Fruit fly (Drosophila melanogaster) whole organism, embryonic: ENCODE results near the gene Ppcs.

ENCODE experiments used
- Adf1 ChIP-seq: fragments of 200-800 bp; sonication (Bioruptor generic); IDR thresholded peaks from 2 replicates; pipeline ENCODE4 v1.3.6; 2022; ENCODE audit warnings: missing biosample characterization, missing genetic modification characterization
- Asciz ChIP-seq: fragments of 200-800 bp; sonication (Bioruptor generic); optimal IDR thresholded peaks from 2 replicates; lab custom pipeline; 2017; ENCODE audit warnings: missing biosample characterization, mild to moderate bottlenecking, missing genetic modification characterization, missing genetic modification reagents
- BEAF-32 ChIP-seq: fragments of 200-800 bp; sonication (Bioruptor generic); optimal IDR thresholded peaks from 3 replicates; lab custom pipeline; 2017; ENCODE audit warnings: missing biosample characterization, missing genetic modification characterization, mild to moderate bottlenecking, moderate library complexity, missing genetic modification reagents
- Bgb ChIP-seq: fragments of 200-800 bp; sonication (Bioruptor generic); IDR thresholded peaks from 2 replicates; pipeline ENCODE4 v1.3.6; 2022; ENCODE audit warnings: missing biosample characterization, missing genetic modification characterization; ENCODE audit not compliant: partially characterized antibody
- BtbVII ChIP-seq: fragments of 200-800 bp; sonication (Bioruptor generic); optimal IDR thresholded peaks from 3 replicates; lab custom pipeline; 2017; ENCODE audit warnings: missing biosample characterization, mild to moderate bottlenecking, missing genetic modification characterization
- C15 ChIP-seq: fragments of 200-800 bp; sonication (Bioruptor generic); IDR thresholded peaks from 3 replicates; pipeline ENCODE4 v1.3.6; 2022; ENCODE audit warnings: missing biosample characterization, missing genetic modification characterization
- CG12769 ChIP-seq: fragments of 200-800 bp; sonication (Bioruptor generic); optimal IDR thresholded peaks from 2 replicates; lab custom pipeline; 2019; ENCODE audit warnings: missing biosample characterization, mild to moderate bottlenecking, missing genetic modification characterization, moderate library complexity
- CG13296 ChIP-seq: fragments of 200-800 bp; sonication (Bioruptor generic); optimal IDR thresholded peaks from 3 replicates; lab custom pipeline; 2018; ENCODE audit warnings: missing biosample characterization, mild to moderate bottlenecking, missing genetic modification characterization
- CG13775 ChIP-seq: fragments of 200-800 bp; sonication (Bioruptor generic); optimal IDR thresholded peaks from 3 replicates; lab custom pipeline; 2017; ENCODE audit warnings: missing biosample characterization, mild to moderate bottlenecking, missing genetic modification characterization
- CG14014 ChIP-seq: fragments of 200-800 bp; sonication (Bioruptor generic); IDR thresholded peaks from 2 replicates; pipeline ENCODE4 v1.3.6; 2022; ENCODE audit warnings: missing biosample characterization, missing genetic modification characterization
- CG15269 ChIP-seq: fragments of 200-800 bp; sonication (Bioruptor generic); optimal IDR thresholded peaks from 2 replicates; lab custom pipeline; 2018; ENCODE audit warnings: missing biosample characterization, mild to moderate bottlenecking, missing genetic modification characterization, moderate library complexity
- CG17568 ChIP-seq: fragments of 200-800 bp; sonication (Bioruptor generic); optimal IDR thresholded peaks from 2 replicates; lab custom pipeline; 2018; ENCODE audit warnings: missing biosample characterization, mild to moderate bottlenecking, missing genetic modification characterization, moderate library complexity
- CG17802 ChIP-seq: fragments of 200-800 bp; sonication (Bioruptor generic); optimal IDR thresholded peaks from 2 replicates; lab custom pipeline; 2018; ENCODE audit warnings: missing biosample characterization, mild to moderate bottlenecking, missing genetic modification characterization, moderate library complexity
- CG1832 ChIP-seq: fragments of 200-800 bp; sonication (Bioruptor generic); optimal IDR thresholded peaks from 2 replicates; lab custom pipeline; 2017; ENCODE audit warnings: missing biosample characterization, mild to moderate bottlenecking, missing genetic modification characterization, inconsistent platforms
- CG18476 ChIP-seq: fragments of 200-800 bp; sonication (Bioruptor generic); optimal IDR thresholded peaks from 2 replicates; lab custom pipeline; 2016; ENCODE audit warnings: missing biosample characterization, mild to moderate bottlenecking, missing genetic modification characterization
- CG2712 ChIP-seq: fragments of 200-800 bp; optimal IDR thresholded peaks from 3 replicates; lab custom pipeline; 2019; ENCODE audit warnings: missing biosample characterization, mild to moderate bottlenecking, missing genetic modification characterization, moderate library complexity
- CG34376 ChIP-seq: fragments of 200-800 bp; sonication (Bioruptor generic); optimal IDR thresholded peaks from 2 replicates; lab custom pipeline; 2018; ENCODE audit warnings: missing biosample characterization, mild to moderate bottlenecking, missing genetic modification characterization
- CG5180 ChIP-seq: fragments of 200-800 bp; sonication (Bioruptor generic); optimal IDR thresholded peaks from 3 replicates; lab custom pipeline; 2017; ENCODE audit warnings: missing biosample characterization, missing genetic modification characterization, mild to moderate bottlenecking, moderate library complexity, missing genetic modification reagents
- CG6254 ChIP-seq: fragments of 200-800 bp; sonication (Bioruptor generic); optimal IDR thresholded peaks from 3 replicates; lab custom pipeline; 2017; ENCODE audit warnings: mild to moderate bottlenecking, missing biosample characterization, missing genetic modification reagents, missing genetic modification characterization
- CG6854 ChIP-seq: fragments of 200-800 bp; sonication (Bioruptor generic); optimal IDR thresholded peaks from 3 replicates; lab custom pipeline; 2017; ENCODE audit warnings: missing biosample characterization, mild to moderate bottlenecking, missing genetic modification characterization
- CG7987 ChIP-seq: fragments of 200-800 bp; sonication (Bioruptor generic); optimal IDR thresholded peaks from 2 replicates; lab custom pipeline; 2018; ENCODE audit warnings: missing biosample characterization, mild to moderate bottlenecking, missing genetic modification characterization, moderate library complexity
- CG8924 ChIP-seq: fragments of 200-800 bp; optimal IDR thresholded peaks from 3 replicates; lab custom pipeline; 2019; ENCODE audit warnings: missing biosample characterization, mild to moderate bottlenecking, missing genetic modification characterization, moderate library complexity
- Dbx ChIP-seq: fragments of 200-800 bp; sonication (Bioruptor generic); IDR thresholded peaks from 3 replicates; pipeline ENCODE4 v1.3.6; 2022; ENCODE audit warnings: missing biosample characterization, missing genetic modification characterization
- Dll ChIP-seq: fragments of 200-800 bp; sonication (Bioruptor generic); IDR thresholded peaks from 4 replicates; pipeline ENCODE4 v1.3.6; 2022; ENCODE audit warnings: missing biosample characterization, missing genetic modification characterization; ENCODE audit not compliant: partially characterized antibody
- E2f2 ChIP-seq: fragments of 200-800 bp; sonication (Bioruptor generic); IDR thresholded peaks from 2 replicates; pipeline ENCODE4 v1.3.6; 2022; ENCODE audit warnings: missing biosample characterization, missing genetic modification characterization
- Hmr ChIP-seq: fragments of 200-800 bp; sonication (Bioruptor generic); optimal IDR thresholded peaks from 3 replicates; lab custom pipeline; 2017; ENCODE audit warnings: mild to moderate bottlenecking, missing biosample characterization, missing genetic modification reagents, missing genetic modification characterization
- Nf-YB ChIP-seq: fragments of 200-800 bp; sonication (Bioruptor generic); optimal IDR thresholded peaks from 3 replicates; lab custom pipeline; 2019; ENCODE audit warnings: missing biosample characterization, mild to moderate bottlenecking, missing genetic modification characterization, moderate library complexity
- YL-1 ChIP-seq: fragments of 200-800 bp; sonication (Bioruptor generic); optimal IDR thresholded peaks from 3 replicates; lab custom pipeline; 2017; ENCODE audit warnings: missing biosample characterization, mild to moderate bottlenecking, missing genetic modification characterization
- ci ChIP-seq: fragments of 200-800 bp; sonication (Bioruptor generic); IDR thresholded peaks from 3 replicates; pipeline ENCODE4 v1.3.6; 2022; ENCODE audit warnings: missing biosample characterization, missing genetic modification characterization
- gsb-n ChIP-seq: fragments of 200-800 bp; sonication (Bioruptor generic); optimal IDR thresholded peaks from 3 replicates; lab custom pipeline; 2018; ENCODE audit warnings: missing biosample characterization, mild to moderate bottlenecking, missing genetic modification characterization
- ham ChIP-seq: fragments of 200-800 bp; sonication (Bioruptor generic); IDR thresholded peaks from 2 replicates; pipeline ENCODE4 v1.3.6; 2022; ENCODE audit warnings: missing biosample characterization, missing genetic modification characterization
- hbn ChIP-seq: fragments of 200-800 bp; sonication (Bioruptor generic); IDR thresholded peaks from 2 replicates; pipeline ENCODE4 v1.3.6; 2022; ENCODE audit warnings: missing biosample characterization, missing genetic modification characterization; ENCODE audit not compliant: partially characterized antibody
- lov ChIP-seq, 2 experiments: fragments of 200-800 bp in 1 of 2; fragments of >200 bp in 1 of 2; sonication (Bioruptor generic) in 1 of 2; IDR thresholded peaks in 1 of 2; optimal IDR thresholded peaks in 1 of 2; 2 replicates in 1 of 2; 3 replicates in 1 of 2; pipeline versions ENCODE4 v1.3.6 to Lab custom; 2017 to 2022; ENCODE audit warnings: missing biosample characterization in 1 of 2, missing genetic modification characterization in 1 of 2
- mirr ChIP-seq: fragments of 200-800 bp; sonication (Bioruptor generic); optimal IDR thresholded peaks from 3 replicates; lab custom pipeline; 2018; ENCODE audit warnings: missing biosample characterization, mild to moderate bottlenecking, missing genetic modification characterization
- nom ChIP-seq: fragments of 200-800 bp; sonication (Bioruptor generic); optimal IDR thresholded peaks from 2 replicates; lab custom pipeline; 2017; ENCODE audit warnings: missing biosample characterization, missing genetic modification characterization, mild to moderate bottlenecking, moderate library complexity, missing genetic modification reagents
- onecut ChIP-seq: fragments of 200-800 bp; sonication (Bioruptor generic); IDR thresholded peaks from 2 replicates; pipeline ENCODE4 v1.3.6; 2022; ENCODE audit warnings: missing biosample characterization, missing genetic modification characterization
- pfk ChIP-seq: fragments of 200-800 bp; sonication (Bioruptor generic); optimal IDR thresholded peaks from 2 replicates; lab custom pipeline; 2018; ENCODE audit warnings: missing biosample characterization, mild to moderate bottlenecking, missing genetic modification characterization, moderate library complexity
- pros ChIP-seq: fragments of 200-800 bp; sonication (Bioruptor generic); optimal IDR thresholded peaks from 3 replicates; lab custom pipeline; 2019; ENCODE audit warnings: missing biosample characterization, mild to moderate bottlenecking, missing genetic modification characterization, moderate library complexity
- run ChIP-seq: fragments of 200-800 bp; sonication (Bioruptor generic); optimal IDR thresholded peaks from 3 replicates; lab custom pipeline; 2018; ENCODE audit warnings: missing biosample characterization, mild to moderate bottlenecking, missing genetic modification characterization
- sens ChIP-seq: fragments of 200-800 bp; sonication (Bioruptor generic); peaks from one replicate; lab custom pipeline; 2016; ENCODE audit warnings: missing biosample characterization, missing genetic modification characterization
- slbo ChIP-seq: fragments of 200-800 bp; sonication (Bioruptor generic); IDR thresholded peaks from 2 replicates; pipeline ENCODE4 v1.3.6; 2022; ENCODE audit warnings: missing biosample characterization, missing genetic modification characterization
- sob ChIP-seq: fragments of 200-800 bp; sonication (Bioruptor generic); IDR thresholded peaks from 2 replicates; pipeline ENCODE4 v1.3.6; 2022; ENCODE audit warnings: missing biosample characterization, missing genetic modification characterization
- sqz ChIP-seq: fragments of 200-800 bp; sonication (Bioruptor generic); optimal IDR thresholded peaks from 3 replicates; lab custom pipeline; 2018; ENCODE audit warnings: missing biosample characterization, mild to moderate bottlenecking, missing genetic modification characterization
- tap ChIP-seq: fragments of 200-800 bp; optimal IDR thresholded peaks from 3 replicates; lab custom pipeline; 2019; ENCODE audit warnings: missing biosample characterization, mild to moderate bottlenecking, missing genetic modification characterization, moderate library complexity
- vvl ChIP-seq: fragments of 200-800 bp; sonication (Bioruptor generic); IDR thresholded peaks from 2 replicates; pipeline ENCODE4 v1.3.6; 2022; ENCODE audit warnings: missing biosample characterization, missing genetic modification characterization
- wek ChIP-seq: fragments of 200-800 bp; sonication (Bioruptor generic); optimal IDR thresholded peaks from 3 replicates; lab custom pipeline; 2018; ENCODE audit warnings: missing biosample characterization, mild to moderate bottlenecking, missing genetic modification characterization, moderate library complexity

Ppcs gene

dm6 chr3R:19163972-19164819 lies 16.5 kb upstream of the Ppcs start, which contains the start of gene sqz (continued):
- TF ChIP-seq wek (peak; percentile 2), Adf1 (GFP tag; lab: Robert Waterston, UW) (peak; percentile 47; the same call in 1 of the 2 replicates), CG1832 (GFP tag; lab: Kevin White, UChicago) (peak; percentile 27), sens (peak; percentile 88), CG6854 (GFP tag; lab: Kevin White, UChicago) (peak; percentile 61), CG5180 (GFP tag; lab: Kevin White, UChicago) (peak; percentile 81), vvl (GFP tag; lab: Robert Waterston, UW) (peak; percentile 45), hbn (GFP tag; lab: Robert Waterston, UW) (peak; percentile 45; the same call in 1 of the 2 replicates), pfk (GFP tag; lab: Kevin White, UChicago) (no peak), Dll (GFP tag; lab: Robert Waterston, UW) (peak; percentile 68), slbo (GFP tag; lab: Robert Waterston, UW) (0 out of 2 replicates have a peak, but pooled peaks have one; percentile 24), CG2712 (tag; lab: Kevin White, UChicago) (peak; percentile 4), CG13296 (GFP tag; lab: Kevin White, UChicago) (peak; percentile 19), mirr (GFP tag; lab: Kevin White, UChicago) (peak; percentile 24), CG7987 (GFP tag; lab: Kevin White, UChicago) (peak; percentile 41), run (tag; lab: Kevin White, UChicago) (peak; percentile 6), CG12769 (tag; lab: Kevin White, UChicago) (peak; percentile 59), ci (GFP tag; lab: Robert Waterston, UW) (peak; percentile 84), Bgb (GFP tag; lab: Robert Waterston, UW) (peak; percentile 45), CG13775 (GFP tag; lab: Kevin White, UChicago) (peak; percentile 12), onecut (0 out of 2 replicates have a peak, but pooled peaks have one; percentile 20), pros (GFP tag; lab: Kevin White, UChicago) (peak; percentile 9), CG34376 (GFP tag; lab: Kevin White, UChicago) (peak; percentile 26), CG18476 (no peak), CG17802 (tag; lab: Kevin White, UChicago) (no peak), BEAF-32 (GFP tag; lab: Kevin White, UChicago) (peak; percentile 23), CG14014 (peak; percentile 5; the same call in 1 of the 2 replicates), Dbx (GFP tag; lab: Robert Waterston, UW) (peak; percentile 35; the same call in 1 of the 3 replicates), CG17568 (GFP tag; lab: Kevin White, UChicago) (peak; percentile 46), Asciz (GFP tag; lab: Kevin White, UChicago) (peak; percentile 33), CG8924 (tag; lab: Kevin White, UChicago) (peak; percentile 45), lov (optimal IDR thresholded peaks at IDR 0.05; lab: Kevin White, UChicago) (no peak), lov (GFP tag; IDR thresholded peaks at IDR 0.05; lab: Robert Waterston, UW) (0 out of 3 replicates have a peak, but pooled peaks have one; percentile 34), BtbVII (GFP tag; lab: Kevin White, UChicago) (peak; percentile 50), Nf-YB (GFP tag; lab: Kevin White, UChicago) (peak; percentile 62), C15 (GFP tag; lab: Robert Waterston, UW) (no peak), YL-1 (GFP tag; lab: Kevin White, UChicago) (peak; percentile 33), sob (peak; percentile 43; the same call in 1 of the 2 replicates), CG6254 (peak; percentile 33), E2f2 (GFP tag; lab: Robert Waterston, UW) (peak; percentile 36; the same call in 1 of the 2 replicates), ham (no peak), Hmr (GFP tag; lab: Kevin White, UChicago) (peak; percentile 56), tap (no peak), sqz (peak; percentile 100), nom (GFP tag; lab: Kevin White, UChicago) (peak; percentile 94), gsb-n (tag; lab: Kevin White, UChicago) (peak; percentile 21), CG15269 (tag; lab: Kevin White, UChicago) (no peak)
